Worm (Caenorhabditis elegans): ENCODE measurements around the gene msp-45.

- TF ChIP-seq ama-1 (optimal IDR thresholded peaks at IDR 0.05) (no peak), elt-1 (tag; optimal IDR thresholded peaks at IDR 0.05) (no peak), R02D3.7 (tag; optimal IDR thresholded peaks at IDR 0.05) (no peak), Y55F3AM.14 (GFP tag; optimal IDR thresholded peaks at IDR 0.05) (no peak), unc-39 (tag; optimal IDR thresholded peaks at IDR 0.05) (no peak)
Observed at ce11 chrII:5109693-5110092, 47.2 kb downstream of the msp-45 start, which contains the start of gene F09C12.2.
